Worm (Caenorhabditis elegans) whole organism, late embryonic: ENCODE results near the gene str-221.

Experiments used
- ama-1 ChIP-seq: fragments of 150-350 bp; optimal IDR thresholded peaks from 2 replicates; lab custom pipeline; 2014
- ceh-34 ChIP-seq: sonication (generic microtip); optimal IDR thresholded peaks from 2 replicates; lab custom pipeline; 2016; ENCODE audit warnings: mild to moderate bottlenecking, missing genetic modification characterization, missing compliant biosample characterization
- ceh-9 ChIP-seq: sonication (generic microtip); optimal IDR thresholded peaks from 2 replicates; lab custom pipeline; 2016; ENCODE audit warnings: mild to moderate bottlenecking, missing genetic modification characterization, inconsistent platforms, missing compliant biosample characterization
- elt-2 ChIP-seq: sonication (generic microtip); optimal IDR thresholded peaks from 2 replicates; lab custom pipeline; 2016; ENCODE audit warnings: missing genetic modification reagents, missing genetic modification characterization, missing compliant biosample characterization
- hlh-6 ChIP-seq: sonication (generic microtip); optimal IDR thresholded peaks from 2 replicates; lab custom pipeline; 2016; ENCODE audit warnings: missing genotype, missing genetic modification characterization, missing compliant biosample characterization
- npax-4 ChIP-seq: sonication (generic microtip); optimal IDR thresholded peaks from 2 replicates; lab custom pipeline; 2016; ENCODE audit warnings: missing genetic modification characterization, missing compliant biosample characterization
- rnt-1 ChIP-seq: sonication (generic microtip); optimal IDR thresholded peaks from 2 replicates; lab custom pipeline; 2016; ENCODE audit warnings: missing genetic modification characterization, missing compliant biosample characterization
- tbx-2 ChIP-seq: sonication (generic microtip); optimal IDR thresholded peaks from 2 replicates; lab custom pipeline; 2016; ENCODE audit warnings: missing genetic modification characterization, missing compliant biosample characterization

DNA sequence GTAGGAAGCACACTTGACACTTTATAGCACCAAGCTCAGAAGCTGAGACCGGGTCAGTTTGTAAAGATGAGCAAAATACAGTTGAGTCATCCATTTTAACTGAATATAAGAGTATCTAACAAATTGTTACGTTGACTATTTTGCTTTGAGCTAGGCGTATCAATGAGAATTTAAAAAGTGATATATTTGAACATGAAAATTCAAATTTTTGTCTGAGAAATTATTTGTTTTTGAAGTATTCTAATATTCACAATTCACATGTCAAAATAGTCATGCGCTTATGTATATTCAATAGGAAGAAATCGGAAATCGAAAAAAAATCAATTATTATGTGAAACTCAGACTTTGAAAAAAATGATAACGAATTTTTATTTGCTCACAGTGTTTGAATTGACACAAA lies 15.8 kb upstream of the str-221 start, which contains the start of gene nhr-110:
- TF ChIP-seq ama-1 (lab: Kevin White, UChicago): no peak
- TF ChIP-seq ceh-34 (tag; lab: Kevin White, UChicago): no peak
- no peak for TF ChIP-seq ceh-9 (tag; lab: Kevin White, UChicago)
- no peak for TF ChIP-seq tbx-2
- TF ChIP-seq elt-2 (tag; lab: Kevin White, UChicago): no peak
- TF ChIP-seq hlh-6 (tag; lab: Kevin White, UChicago): no peak
- no peak for TF ChIP-seq npax-4 (tag; lab: Kevin White, UChicago)
- TF ChIP-seq rnt-1: no peak
